Worm (Caenorhabditis elegans) whole organism, L1 larva: ENCODE results near the gene F40H3.2.

Experiments
- Y116A8C.19 ChIP-seq: sonication (generic microtip); optimal IDR thresholded peaks from 2 replicates; lab custom pipeline; 2016; ENCODE audit warnings: missing compliant biosample characterization, missing genetic modification characterization, borderline replicate concordance
- aly-2 ChIP-seq: fragments of 150-350 bp; optimal IDR thresholded peaks from 2 replicates; lab custom pipeline; 2014; ENCODE audit warnings: missing biosample characterization, missing genetic modification characterization
- ama-1 ChIP-seq: fragments of 150-350 bp; optimal IDR thresholded peaks from 2 replicates; lab custom pipeline; 2014
- blmp-1 ChIP-seq: fragments of 150-350 bp; optimal IDR thresholded peaks from 2 replicates; lab custom pipeline; 2014; ENCODE audit warnings: missing biosample characterization, missing genetic modification characterization
- ceh-63 ChIP-seq: fragments of 200-800 bp; sonication (Bioruptor generic); optimal IDR thresholded peaks from 2 replicates; lab custom pipeline; 2018; ENCODE audit warnings: mild to moderate bottlenecking, missing genetic modification characterization, missing compliant biosample characterization
- ceh-90 ChIP-seq: sonication (generic microtip); optimal IDR thresholded peaks from 2 replicates; lab custom pipeline; 2016; ENCODE audit warnings: missing genetic modification characterization, missing compliant biosample characterization
- ces-1 ChIP-seq: fragments of 150-350 bp; optimal IDR thresholded peaks from 2 replicates; lab custom pipeline; 2014; ENCODE audit warnings: missing biosample characterization, missing genetic modification reagents, missing genetic modification characterization
- dsc-1 ChIP-seq: sonication (generic microtip); optimal IDR thresholded peaks from 2 replicates; lab custom pipeline; 2016; ENCODE audit warnings: mild to moderate bottlenecking, missing genetic modification characterization, missing compliant biosample characterization
- efl-1 ChIP-seq, 4 experiments: fragments of 150-350 bp; optimal IDR thresholded peaks in 3 of 4; peaks in 1 of 4; 1 replicate in 1 of 4; 2 replicates in 3 of 4; lab custom pipeline; 2014; ENCODE audit warnings: missing biosample characterization in 2 of 4, missing genetic modification characterization in 2 of 4, missing genetic modification reagents in 2 of 4
- elt-2 ChIP-seq: sonication (generic microtip); optimal IDR thresholded peaks from 2 replicates; lab custom pipeline; 2016; ENCODE audit warnings: missing genetic modification characterization, mild to moderate bottlenecking, inconsistent platforms, missing compliant biosample characterization, missing genetic modification reagents
- elt-3 ChIP-seq, 6 experiments: fragments of 150-350 bp in 1 of 6; sonication (generic microtip); optimal IDR thresholded peaks; 2 replicates each; lab custom pipeline; 2017 to 2018; ENCODE audit warnings: missing biosample characterization in 6 of 6, missing genetic modification characterization in 6 of 6, inconsistent platforms in 1 of 6
- irx-1 ChIP-seq: sonication (generic microtip); optimal IDR thresholded peaks from 2 replicates; lab custom pipeline; 2016; ENCODE audit warnings: missing genetic modification characterization, missing compliant biosample characterization
- isw-1 ChIP-seq: fragments of 200-800 bp; sonication (Bioruptor generic); IDR thresholded peaks from 2 replicates; pipeline ENCODE4 v1.3.6; 2022; ENCODE audit warnings: missing genetic modification characterization, missing compliant biosample characterization
- jun-1 ChIP-seq: fragments of 150-350 bp; optimal IDR thresholded peaks from 2 replicates; lab custom pipeline; 2014; ENCODE audit warnings: missing biosample characterization, missing genetic modification reagents, missing genetic modification characterization
- lin-14 ChIP-seq: fragments of 200-800 bp; sonication (Bioruptor generic); optimal IDR thresholded peaks from 2 replicates; lab custom pipeline; 2018; ENCODE audit warnings: mild to moderate bottlenecking, missing genetic modification characterization, moderate library complexity, missing compliant biosample characterization
- lin-39 ChIP-seq: fragments of 150-350 bp; optimal IDR thresholded peaks from 2 replicates; lab custom pipeline; 2014; ENCODE audit warnings: missing biosample characterization, missing genetic modification reagents, missing genetic modification characterization
- lir-3 ChIP-seq: sonication (generic microtip); optimal IDR thresholded peaks from 2 replicates; lab custom pipeline; 2016; ENCODE audit warnings: mild to moderate bottlenecking, missing genetic modification characterization, moderate library complexity, missing compliant biosample characterization; ENCODE audit not compliant: poor library complexity
- lsy-2 ChIP-seq, 2 experiments: fragments of 150-350 bp; optimal IDR thresholded peaks; 2 replicates each; lab custom pipeline; 2014; ENCODE audit warnings: missing biosample characterization in 2 of 2, missing genetic modification characterization in 2 of 2
- mab-9 ChIP-seq: fragments of 200-800 bp; sonication (Bioruptor generic); IDR thresholded peaks from 2 replicates; pipeline ENCODE4 v1.3.6; 2022; ENCODE audit warnings: missing genetic modification reagents, missing genetic modification characterization, missing compliant biosample characterization
- mdl-1 ChIP-seq, 2 experiments: fragments of 150-350 bp; optimal IDR thresholded peaks; 2 replicates each; lab custom pipeline; 2014 to 2017; ENCODE audit warnings: missing biosample characterization in 2 of 2, missing genetic modification characterization in 2 of 2, inconsistent platforms in 1 of 2
- mep-1 ChIP-seq: fragments of 150-350 bp; optimal IDR thresholded peaks from 2 replicates; lab custom pipeline; 2014; ENCODE audit warnings: missing biosample characterization, missing genetic modification characterization
- nhr-19 ChIP-seq: fragments of 200-800 bp; sonication (Bioruptor generic); conservative IDR thresholded peaks from 2 replicates; pipeline ENCODE4 v1.3.6; 2022; ENCODE audit warnings: missing genetic modification characterization, missing compliant biosample characterization
- nhr-20 ChIP-seq: sonication (generic microtip); optimal IDR thresholded peaks from 2 replicates; lab custom pipeline; 2016; ENCODE audit warnings: mild to moderate bottlenecking, missing genetic modification characterization, missing compliant biosample characterization
- nhr-47 ChIP-seq: sonication (generic microtip); optimal IDR thresholded peaks from 2 replicates; lab custom pipeline; 2016; ENCODE audit warnings: mild to moderate bottlenecking, missing genetic modification characterization, moderate library complexity, missing compliant biosample characterization
- nhr-71 ChIP-seq: sonication (generic microtip); optimal IDR thresholded peaks from 2 replicates; lab custom pipeline; 2016; ENCODE audit warnings: mild to moderate bottlenecking, missing genetic modification characterization, moderate library complexity, missing compliant biosample characterization
- nhr-85 ChIP-seq: sonication (generic microtip); peaks from one replicate; lab custom pipeline; 2016; ENCODE audit warnings: missing genetic modification characterization, inconsistent platforms, missing compliant biosample characterization
- nhr-90 ChIP-seq: sonication (generic microtip); optimal IDR thresholded peaks from 2 replicates; lab custom pipeline; 2016; ENCODE audit warnings: mild to moderate bottlenecking, missing genetic modification characterization, missing compliant biosample characterization; ENCODE audit not compliant: poor library complexity
- pax-3 ChIP-seq: fragments of 200-800 bp; sonication (Bioruptor generic); optimal IDR thresholded peaks from 2 replicates; lab custom pipeline; 2018; ENCODE audit warnings: mild to moderate bottlenecking, missing genetic modification characterization, moderate library complexity, missing compliant biosample characterization
- pqm-1 ChIP-seq: sonication (generic microtip); optimal IDR thresholded peaks from 3 replicates; lab custom pipeline; 2017; ENCODE audit warnings: missing biosample characterization, missing genetic modification characterization
- rnt-1 ChIP-seq: sonication (generic microtip); optimal IDR thresholded peaks from 2 replicates; lab custom pipeline; 2016; ENCODE audit warnings: mild to moderate bottlenecking, missing genetic modification characterization, moderate library complexity, missing compliant biosample characterization
- snu-23 ChIP-seq: sonication (generic microtip); optimal IDR thresholded peaks from 2 replicates; lab custom pipeline; 2016; ENCODE audit warnings: missing genetic modification characterization, missing compliant biosample characterization
- sox-4 ChIP-seq: sonication (generic microtip); optimal IDR thresholded peaks from 2 replicates; lab custom pipeline; 2016; ENCODE audit warnings: missing genetic modification characterization, missing compliant biosample characterization
- swsn-7 ChIP-seq: sonication (generic microtip); optimal IDR thresholded peaks from 2 replicates; lab custom pipeline; 2016; ENCODE audit warnings: missing genetic modification characterization, missing compliant biosample characterization
- tbx-2 ChIP-seq: sonication (generic microtip); optimal IDR thresholded peaks from 2 replicates; lab custom pipeline; 2016; ENCODE audit warnings: missing genetic modification characterization, missing compliant biosample characterization
- tlp-1 ChIP-seq: fragments of 150-350 bp; optimal IDR thresholded peaks from 2 replicates; lab custom pipeline; 2014; ENCODE audit warnings: missing biosample characterization, missing genetic modification characterization
- unc-130 ChIP-seq: fragments of 150-350 bp; optimal IDR thresholded peaks from 2 replicates; lab custom pipeline; 2017; ENCODE audit warnings: missing biosample characterization, missing genetic modification characterization, inconsistent platforms
- unc-30 ChIP-seq: sonication (generic microtip); optimal IDR thresholded peaks from 2 replicates; lab custom pipeline; 2017; ENCODE audit warnings: missing biosample characterization, missing genetic modification characterization
- unc-98 ChIP-seq: fragments of 200-800 bp; sonication (Bioruptor generic); IDR thresholded peaks from 2 replicates; pipeline ENCODE4 v1.3.6; 2022; ENCODE audit warnings: missing genetic modification characterization, missing compliant biosample characterization
- ztf-11 ChIP-seq, 2 experiments: sonication (generic microtip); optimal IDR thresholded peaks; 2 replicates each; lab custom pipeline; 2016 to 2017; ENCODE audit warnings: missing genetic modification characterization in 2 of 2, missing biosample characterization in 1 of 2, missing compliant biosample characterization in 1 of 2
- ztf-4 ChIP-seq: fragments of 150-350 bp; optimal IDR thresholded peaks from 2 replicates; lab custom pipeline; 2014; ENCODE audit warnings: missing biosample characterization, missing genetic modification characterization

Gene F40H3.2

DNA sequence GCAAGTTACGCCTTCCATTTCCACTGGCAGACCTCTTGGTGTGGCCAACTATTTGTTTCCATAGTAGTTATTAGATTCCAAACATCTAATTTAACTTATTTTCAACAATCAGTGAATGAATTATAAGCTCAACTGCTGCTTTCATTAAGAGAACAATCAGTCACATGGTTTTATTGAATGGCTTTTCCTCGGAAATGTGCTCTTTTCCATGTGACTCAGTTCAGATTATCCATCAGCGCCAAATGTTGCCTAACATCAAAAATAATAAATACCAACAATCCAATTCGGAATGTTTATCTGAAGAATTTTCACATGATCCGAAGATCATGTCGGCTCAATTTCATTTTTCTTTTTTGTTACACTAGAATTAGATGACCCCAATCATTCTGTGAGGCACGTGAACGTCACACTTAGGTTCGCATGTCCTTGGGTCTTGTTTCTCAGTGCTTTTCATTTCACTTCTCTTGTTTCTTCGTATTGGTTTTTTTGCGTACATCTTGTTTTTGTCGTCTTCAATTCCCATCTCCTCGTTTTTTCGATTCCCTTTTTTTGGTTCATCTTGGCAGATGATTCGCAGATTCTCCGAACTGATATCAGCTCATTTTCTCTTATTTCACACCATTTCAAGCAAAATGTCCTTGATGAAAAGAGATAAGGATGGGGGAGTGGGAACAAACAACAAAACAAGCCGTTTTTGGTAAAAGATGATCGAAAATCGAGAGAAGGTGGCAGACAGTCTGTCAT lies 2.9 kb downstream of the F40H3.2 start:
- TF ChIP-seq isw-1 (GFP tag; lab: Robert Waterston, UW) (no peak), nhr-90 (no peak), lir-3 (no peak), dsc-1 (tag; lab: Kevin White, UChicago) (peak; percentile 39), blmp-1 (tag; lab: Kevin White, UChicago) (peak; percentile 61), ztf-4 (tag; lab: Kevin White, UChicago) (no peak), sox-4 (tag; lab: Kevin White, UChicago) (no peak), pax-3 (no peak), lin-14 (GFP tag; lab: Kevin White, UChicago) (peak; percentile 81), snu-23 (peak; percentile 30), nhr-47 (tag; lab: Kevin White, UChicago) (peak; percentile 7), lin-39 (tag; lab: Kevin White, UChicago) (peak; percentile 42), lsy-2 (tag; optimal IDR thresholded peaks at IDR 0.05; lab: Kevin White, UChicago) (peak in 1 of 2 experiments; percentile 31), ceh-63 (no peak), nhr-19 (GFP tag; lab: Robert Waterston, UW) (peak; percentile 56), efl-1 (optimal IDR thresholded peaks at IDR 0.05; lab: Kevin White, UChicago) (no peak), efl-1 (GFP tag; optimal IDR thresholded peaks at IDR 0.05 in 1 of 2; lab: Kevin White, UChicago) (peak in 1 of 2 experiments; percentile 40), mdl-1 (tag; optimal IDR thresholded peaks at IDR 0.05; lab: Kevin White, UChicago) (no peak), ztf-11 (tag; optimal IDR thresholded peaks at IDR 0.05; lab: Kevin White, UChicago) (no peak), aly-2 (tag; lab: Kevin White, UChicago) (no peak), pqm-1 (no peak), rnt-1 (tag; lab: Kevin White, UChicago) (peak; percentile 24), ama-1 (lab: Kevin White, UChicago) (no peak), unc-98 (GFP tag; lab: Robert Waterston, UW) (no peak), nhr-71 (peak; percentile 60), elt-3 (tag; optimal IDR thresholded peaks at IDR 0.05; lab: Kevin White, UChicago) (peak in 2 of 6 experiments; percentile 12 to 26), unc-130 (peak; percentile 20), nhr-85 (tag; lab: Kevin White, UChicago) (peak; percentile 91), nhr-20 (tag; lab: Kevin White, UChicago) (peak; percentile 50)

DNA sequence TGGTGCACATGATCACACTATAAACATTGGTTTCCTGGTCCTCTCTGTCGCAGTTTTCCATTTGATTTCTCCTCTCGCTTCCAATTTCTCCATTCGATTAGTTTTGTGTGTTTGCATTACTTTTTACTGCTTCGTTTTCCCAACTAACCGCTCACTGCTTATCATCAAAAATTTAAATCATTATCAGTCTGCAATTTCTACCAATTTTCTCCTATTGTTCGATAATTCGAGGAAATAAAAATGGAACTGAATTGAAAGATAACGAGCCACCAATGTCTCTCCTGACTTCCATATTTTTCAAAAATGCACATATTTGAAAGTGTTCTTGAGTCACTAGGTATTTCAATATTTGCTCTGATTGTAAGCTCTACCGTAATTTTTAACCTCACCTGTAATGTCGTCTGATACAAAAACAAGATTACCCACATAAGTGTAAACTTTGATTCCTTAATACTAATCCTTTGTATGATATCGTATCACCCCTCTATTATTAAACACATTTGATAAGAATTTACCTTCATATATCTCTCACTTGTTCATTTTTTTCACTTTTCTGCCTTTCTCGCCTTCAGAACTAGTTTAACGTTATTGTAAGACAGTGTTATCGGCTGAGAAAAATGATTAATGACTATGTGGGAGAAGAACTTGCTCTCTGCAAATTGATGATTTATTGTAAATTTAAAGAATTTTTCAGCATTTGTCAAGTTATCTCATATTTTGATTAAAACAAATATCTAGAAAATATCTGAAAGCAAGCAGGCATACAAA lies 4.7 kb downstream of the F40H3.2 start:
- TF ChIP-seq ceh-90 (tag; lab: Kevin White, UChicago) = no peak
- peak; percentile 1 for TF ChIP-seq lin-14 (GFP tag; lab: Kevin White, UChicago)
- no peak for TF ChIP-seq pqm-1
- peak in 2 of 6 experiments; percentile 24 to 55 for TF ChIP-seq elt-3 (tag; optimal IDR thresholded peaks at IDR 0.05; lab: Kevin White, UChicago)
- TF ChIP-seq blmp-1 (tag; lab: Kevin White, UChicago) = peak; percentile 56
- TF ChIP-seq unc-30 (tag; lab: Kevin White, UChicago) = no peak
- no peak for TF ChIP-seq tbx-2 (tag; lab: Kevin White, UChicago)
- TF ChIP-seq elt-2 (tag; lab: Kevin White, UChicago) = peak; percentile 81
- TF ChIP-seq lsy-2 (tag; optimal IDR thresholded peaks at IDR 0.05; lab: Kevin White, UChicago) = no peak
- peak; percentile 71 for TF ChIP-seq tlp-1 (tag; lab: Kevin White, UChicago)

DNA sequence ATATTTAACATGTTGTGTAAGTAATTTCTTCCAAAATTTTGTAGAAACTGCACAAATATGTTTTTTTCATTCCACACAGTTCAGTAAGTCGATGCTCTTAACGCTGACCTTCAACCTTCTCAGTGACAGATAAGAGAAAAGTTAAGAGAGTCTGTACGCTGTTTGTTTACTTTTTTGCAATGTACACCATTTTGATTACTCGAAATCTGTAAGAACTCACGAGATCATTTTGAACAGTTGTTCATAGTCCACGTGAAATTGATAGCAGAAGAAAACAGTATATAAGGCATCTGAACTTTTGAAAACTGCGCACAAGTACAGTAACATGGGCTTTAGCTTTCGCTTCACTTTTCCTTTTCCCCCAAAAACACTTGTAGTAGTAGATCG lies 5.3 kb downstream of the F40H3.2 start:
- TF ChIP-seq blmp-1 (tag; lab: Kevin White, UChicago) (no peak), tbx-2 (tag; lab: Kevin White, UChicago) (no peak), lir-3 (no peak), mab-9 (GFP tag; lab: Robert Waterston, UW) (no peak), mep-1 (tag; lab: Kevin White, UChicago) (no peak), swsn-7 (tag; lab: Kevin White, UChicago) (no peak), nhr-85 (tag; lab: Kevin White, UChicago) (no peak), Y116A8C.19 (tag; lab: Kevin White, UChicago) (no peak), jun-1 (tag; lab: Kevin White, UChicago) (no peak), unc-98 (GFP tag; lab: Robert Waterston, UW) (no peak), irx-1 (no peak), ceh-63 (no peak), ces-1 (no peak), sox-4 (tag; lab: Kevin White, UChicago) (no peak)
